Fruit fly (Drosophila melanogaster): Measurements from ENCODE around the gene Osi1.

The Osi1 gene

dm6 chr3R:6187015-6187414, 13.7 kb downstream of the Osi1 start, which contains the start of gene NPFR:
Gene NPFR (plus strand): TSS chr3R:6187315.
- TF ChIP-seq CG13894 (tag; optimal IDR thresholded peaks at IDR 0.05) (peak; percentile 36), klu (GFP tag; IDR thresholded peaks at IDR 0.05) (no peak), CG12104 (GFP tag; optimal IDR thresholded peaks at IDR 0.05) (no peak), sens (GFP tag) (no peak), MESR4 (GFP tag; optimal IDR thresholded peaks at IDR 0.05) (no peak), zfh1 (GFP tag; IDR thresholded peaks at IDR 0.05) (no peak), scrt (GFP tag; optimal IDR thresholded peaks at IDR 0.05) (peak; percentile 59), wor (GFP tag; IDR thresholded peaks at IDR 0.05) (no peak), CG15514 (GFP tag; optimal IDR thresholded peaks at IDR 0.05) (peak; percentile 4), ash1 (GFP tag; optimal IDR thresholded peaks at IDR 0.05) (no peak), lbe (GFP tag; optimal IDR thresholded peaks at IDR 0.05) (no peak), Meics (GFP tag; optimal IDR thresholded peaks at IDR 0.05) (no peak), B-H1 (GFP tag; IDR thresholded peaks at IDR 0.05) (no peak), nom (GFP tag; optimal IDR thresholded peaks at IDR 0.05) (no peak), corto (GFP tag; optimal IDR thresholded peaks at IDR 0.05) (no peak), CG30431 (GFP tag; optimal IDR thresholded peaks at IDR 0.05) (no peak), nerfin-1 (tag; optimal IDR thresholded peaks at IDR 0.05) (no peak), D (optimal IDR thresholded peaks at IDR 0.05) (no peak), D (GFP tag; optimal IDR thresholded peaks at IDR 0.05) (no peak), seq (GFP tag; IDR thresholded peaks at IDR 0.05) (peak; percentile 39; the same call in 1 of the 2 replicates), CG18764 (GFP tag; optimal IDR thresholded peaks at IDR 0.05) (no peak), Neu2 (GFP tag; optimal IDR thresholded peaks at IDR 0.05; ENCODE audit: borderline replicate concordance) (no peak), stwl (tag; optimal IDR thresholded peaks at IDR 0.05) (no peak), ttk (GFP tag; IDR thresholded peaks at IDR 0.05) (0 out of 2 replicates have a peak, but pooled peaks have one; percentile 21), br (optimal IDR thresholded peaks at IDR 0.05) (no peak), YL-1 (GFP tag; optimal IDR thresholded peaks at IDR 0.05) (no peak), CG9932 (GFP tag; IDR thresholded peaks at IDR 0.05) (0 out of 2 replicates have a peak, but pooled peaks have one; percentile 23), CoRest (tag; optimal IDR thresholded peaks at IDR 0.05) (no peak), crp (GFP tag; optimal IDR thresholded peaks at IDR 0.05) (peak in 1 of 2 experiments; percentile 47), Sry-δ (GFP tag; optimal IDR thresholded peaks at IDR 0.05) (no peak), her (GFP tag; optimal IDR thresholded peaks at IDR 0.05) (no peak), pzg (GFP tag; optimal IDR thresholded peaks at IDR 0.05) (no peak), ap (GFP tag; IDR thresholded peaks at IDR 0.05) (no peak), CG13287 (GFP tag; IDR thresholded peaks at IDR 0.05; ENCODE audit: partially characterized antibody) (0 out of 2 replicates have a peak, but pooled peaks have one; percentile 11), pita (GFP tag; optimal IDR thresholded peaks at IDR 0.05) (no peak), CG32772 (GFP tag; IDR thresholded peaks at IDR 0.05) (no peak), CG2199 (GFP tag; IDR thresholded peaks at IDR 0.05) (no peak), CG7372 (GFP tag; IDR thresholded peaks at IDR 0.05) (0 out of 2 replicates have a peak, but pooled peaks have one; percentile 30), Lpt (GFP tag; optimal IDR thresholded peaks at IDR 0.05) (no peak), CG3065 (GFP tag; optimal IDR thresholded peaks at IDR 0.05) (no peak), tap (tag; optimal IDR thresholded peaks at IDR 0.05) (no peak), luna (GFP tag; optimal IDR thresholded peaks at IDR 0.05) (no peak), CG4730 (GFP tag; IDR thresholded peaks at IDR 0.05) (no peak), dmrt11E (tag; optimal IDR thresholded peaks at IDR 0.05) (no peak), Abd-B (GFP tag; optimal IDR thresholded peaks at IDR 0.05) (no peak), Jarid2 (GFP tag; optimal IDR thresholded peaks at IDR 0.05) (peak; percentile 16), HLHmδ (GFP tag; optimal IDR thresholded peaks at IDR 0.05) (no peak), CG32532 (GFP tag; IDR thresholded peaks at IDR 0.05) (0 out of 2 replicates have a peak, but pooled peaks have one; percentile 16)
